Fruit fly (Drosophila melanogaster) whole organism, embryonic: ENCODE measurements around the gene CG32087.

ENCODE experiments used
- BEAF-32 ChIP-seq: fragments of 200-800 bp; sonication (Bioruptor generic); optimal IDR thresholded peaks from 3 replicates; lab custom pipeline; 2017; ENCODE audit warnings: missing biosample characterization, missing genetic modification characterization, mild to moderate bottlenecking, moderate library complexity, missing genetic modification reagents
- CG10267 ChIP-seq: fragments of 200-800 bp; sonication (Bioruptor generic); optimal IDR thresholded peaks from 2 replicates; lab custom pipeline; 2018; ENCODE audit warnings: missing biosample characterization, mild to moderate bottlenecking, missing genetic modification characterization, moderate library complexity
- CG10979 ChIP-seq: fragments of 200-800 bp; sonication (Bioruptor generic); optimal IDR thresholded peaks from 2 replicates; lab custom pipeline; 2018; ENCODE audit warnings: missing biosample characterization, mild to moderate bottlenecking, missing genetic modification characterization, moderate library complexity
- CG11456 ChIP-seq: fragments of 200-800 bp; sonication (Bioruptor generic); IDR thresholded peaks from 3 replicates; pipeline ENCODE4 v1.3.6; 2022; ENCODE audit warnings: missing biosample characterization, missing genetic modification characterization
- CG14014 ChIP-seq: fragments of 200-800 bp; sonication (Bioruptor generic); IDR thresholded peaks from 2 replicates; pipeline ENCODE4 v1.3.6; 2022; ENCODE audit warnings: missing biosample characterization, missing genetic modification characterization
- CG1792 ChIP-seq: fragments of 200-800 bp; sonication (Bioruptor generic); optimal IDR thresholded peaks from 2 replicates; lab custom pipeline; 2016; ENCODE audit warnings: missing biosample characterization, missing genetic modification characterization
- CG32772 ChIP-seq: fragments of 200-800 bp; sonication (Bioruptor generic); IDR thresholded peaks from 2 replicates; pipeline ENCODE4 v1.3.6; 2022; ENCODE audit warnings: missing biosample characterization, missing genetic modification characterization
- CG3838 ChIP-seq: fragments of 200-800 bp; sonication (Bioruptor generic); optimal IDR thresholded peaks from 3 replicates; lab custom pipeline; 2016; ENCODE audit warnings: missing biosample characterization, missing genetic modification characterization
- CG4360 ChIP-seq: fragments of 200-800 bp; sonication (Bioruptor generic); IDR thresholded peaks from 2 replicates; pipeline ENCODE4 v1.3.6; 2022; ENCODE audit warnings: missing biosample characterization, missing genetic modification characterization
- CG6175 ChIP-seq: fragments of 200-800 bp; sonication (Bioruptor generic); IDR thresholded peaks from 3 replicates; pipeline ENCODE4 v1.3.6; 2022; ENCODE audit warnings: missing biosample characterization, missing genetic modification characterization
- CG6765 ChIP-seq: fragments of 200-800 bp; sonication (Bioruptor generic); optimal IDR thresholded peaks from 3 replicates; lab custom pipeline; 2017; ENCODE audit warnings: missing biosample characterization, mild to moderate bottlenecking, missing genetic modification characterization
- CG7357 ChIP-seq: fragments of 200-800 bp; sonication (Bioruptor generic); IDR thresholded peaks from 3 replicates; pipeline ENCODE4 v1.3.6; 2022; ENCODE audit warnings: missing biosample characterization, missing genetic modification characterization
- CG8290 ChIP-seq, 3 experiments: fragments of 200-800 bp; sonication (Bioruptor generic); optimal IDR thresholded peaks; 2 replicates each; lab custom pipeline; 2016 to 2019; ENCODE audit warnings: missing biosample characterization in 3 of 3, missing genetic modification characterization in 3 of 3, mild to moderate bottlenecking in 2 of 3, moderate library complexity in 1 of 3
- CG9797 ChIP-seq: fragments of 200-800 bp; sonication (Bioruptor generic); optimal IDR thresholded peaks from 3 replicates; lab custom pipeline; 2018; ENCODE audit warnings: missing biosample characterization, mild to moderate bottlenecking, missing genetic modification characterization
- Elba2 ChIP-seq: fragments of 200-800 bp; sonication (Bioruptor generic); optimal IDR thresholded peaks from 3 replicates; lab custom pipeline; 2016; ENCODE audit warnings: missing biosample characterization, missing genetic modification characterization
- Fer1 ChIP-seq: fragments of 200-800 bp; sonication (Bioruptor generic); optimal IDR thresholded peaks from 2 replicates; lab custom pipeline; 2017; ENCODE audit warnings: missing biosample characterization, mild to moderate bottlenecking, missing genetic modification characterization
- HLH54F ChIP-seq: fragments of 200-800 bp; sonication (Bioruptor generic); optimal IDR thresholded peaks from 3 replicates; lab custom pipeline; 2016; ENCODE audit warnings: missing biosample characterization, missing genetic modification characterization
- HLHmδ ChIP-seq: fragments of 200-800 bp; sonication (Bioruptor generic); optimal IDR thresholded peaks from 2 replicates; lab custom pipeline; 2018; ENCODE audit warnings: missing biosample characterization, mild to moderate bottlenecking, missing genetic modification characterization, moderate library complexity
- Hey ChIP-seq: fragments of 200-800 bp; sonication (Bioruptor generic); optimal IDR thresholded peaks from 3 replicates; lab custom pipeline; 2018; ENCODE audit warnings: missing biosample characterization, mild to moderate bottlenecking, missing genetic modification characterization
- Hmr ChIP-seq: fragments of 200-800 bp; sonication (Bioruptor generic); optimal IDR thresholded peaks from 3 replicates; lab custom pipeline; 2017; ENCODE audit warnings: mild to moderate bottlenecking, missing biosample characterization, missing genetic modification reagents, missing genetic modification characterization
- Med ChIP-seq: fragments of 200-800 bp; sonication (Bioruptor generic); peaks from one replicate; lab custom pipeline; 2016; ENCODE audit warnings: missing biosample characterization, missing genetic modification characterization, mild to moderate bottlenecking, inconsistent platforms, moderate library complexity
- Oli ChIP-seq: fragments of 200-800 bp; sonication (Bioruptor generic); optimal IDR thresholded peaks from 2 replicates; lab custom pipeline; 2018; ENCODE audit warnings: missing biosample characterization, mild to moderate bottlenecking, missing genetic modification characterization, moderate library complexity
- Pdp1 ChIP-seq, 2 experiments: fragments of 200-800 bp; sonication (Bioruptor generic); optimal IDR thresholded peaks; 3 replicates each; lab custom pipeline; 2016; ENCODE audit warnings: missing biosample characterization in 2 of 2, missing genetic modification characterization in 2 of 2, mild to moderate bottlenecking in 1 of 2, moderate library complexity in 1 of 2
- Six4 ChIP-seq: fragments of 200-800 bp; sonication (Bioruptor generic); optimal IDR thresholded peaks from 2 replicates; lab custom pipeline; 2016; ENCODE audit warnings: missing biosample characterization, missing genetic modification characterization
- Ssrp ChIP-seq: fragments of 200-800 bp; sonication (Bioruptor generic); optimal IDR thresholded peaks from 2 replicates; lab custom pipeline; 2018; ENCODE audit warnings: missing biosample characterization, mild to moderate bottlenecking, missing genetic modification characterization, moderate library complexity
- amos ChIP-seq: fragments of 200-800 bp; sonication (Bioruptor generic); IDR thresholded peaks from 2 replicates; pipeline ENCODE4 v1.3.6; 2022; ENCODE audit warnings: missing biosample characterization, missing genetic modification characterization; ENCODE audit not compliant: partially characterized antibody
- bab2 ChIP-seq: fragments of 200-800 bp; sonication (Bioruptor generic); optimal IDR thresholded peaks from 2 replicates; lab custom pipeline; 2016; ENCODE audit warnings: missing biosample characterization, missing genetic modification characterization
- ci ChIP-seq: fragments of 200-800 bp; sonication (Bioruptor generic); IDR thresholded peaks from 3 replicates; pipeline ENCODE4 v1.3.6; 2022; ENCODE audit warnings: missing biosample characterization, missing genetic modification characterization
- danr ChIP-seq: fragments of 200-800 bp; sonication (Bioruptor generic); IDR thresholded peaks from 2 replicates; pipeline ENCODE4 v1.3.6; 2022; ENCODE audit warnings: missing biosample characterization, missing genetic modification characterization
- ewg ChIP-seq: fragments of 200-800 bp; sonication (Bioruptor generic); optimal IDR thresholded peaks from 3 replicates; lab custom pipeline; 2017; ENCODE audit warnings: mild to moderate bottlenecking, missing biosample characterization, missing genetic modification reagents, missing genetic modification characterization
- ftz-f1 ChIP-seq: fragments of 200-800 bp; sonication (Bioruptor generic); optimal IDR thresholded peaks from 2 replicates; lab custom pipeline; 2016; ENCODE audit warnings: missing biosample characterization, missing genetic modification characterization
- grn ChIP-seq: fragments of 200-800 bp; sonication (Bioruptor generic); optimal IDR thresholded peaks from 3 replicates; lab custom pipeline; 2017; ENCODE audit warnings: missing biosample characterization, missing genetic modification characterization
- lov ChIP-seq, 2 experiments: fragments of 200-800 bp in 1 of 2; fragments of >200 bp in 1 of 2; sonication (Bioruptor generic) in 1 of 2; IDR thresholded peaks in 1 of 2; optimal IDR thresholded peaks in 1 of 2; 2 replicates in 1 of 2; 3 replicates in 1 of 2; pipeline versions ENCODE4 v1.3.6 to Lab custom; 2017 to 2022; ENCODE audit warnings: missing biosample characterization in 1 of 2, missing genetic modification characterization in 1 of 2
- nau ChIP-seq: fragments of 200-800 bp; sonication (Bioruptor generic); optimal IDR thresholded peaks from 3 replicates; lab custom pipeline; 2017; ENCODE audit warnings: missing biosample characterization, mild to moderate bottlenecking, missing genetic modification characterization, missing genetic modification reagents
- onecut ChIP-seq: fragments of 200-800 bp; sonication (Bioruptor generic); IDR thresholded peaks from 2 replicates; pipeline ENCODE4 v1.3.6; 2022; ENCODE audit warnings: missing biosample characterization, missing genetic modification characterization
- prd ChIP-seq, 3 experiments: fragments of >200 bp in 2 of 3; fragments of 200-800 bp in 1 of 3; sonication (Bioruptor generic) in 1 of 3; optimal IDR thresholded peaks in 2 of 3; IDR thresholded peaks in 1 of 3; 2 replicates in 2 of 3; 3 replicates in 1 of 3; pipeline versions ENCODE4 v1.3.6 to Lab custom; 2017 to 2022; ENCODE audit warnings: missing biosample characterization in 1 of 3, missing genetic modification characterization in 1 of 3
- psq ChIP-seq: fragments of 200-800 bp; sonication (Bioruptor generic); optimal IDR thresholded peaks from 2 replicates; lab custom pipeline; 2017; ENCODE audit warnings: missing biosample characterization, missing genetic modification characterization
- pum ChIP-seq: fragments of 200-800 bp; sonication (Bioruptor generic); optimal IDR thresholded peaks from 2 replicates; lab custom pipeline; 2016; ENCODE audit warnings: missing biosample characterization, missing genetic modification characterization
- rib ChIP-seq: fragments of 200-800 bp; sonication (Bioruptor generic); IDR thresholded peaks from 2 replicates; pipeline ENCODE4 v1.3.6; 2022; ENCODE audit warnings: missing biosample characterization, missing genetic modification characterization
- salm ChIP-seq: fragments of 200-800 bp; sonication (Bioruptor generic); optimal IDR thresholded peaks from 2 replicates; lab custom pipeline; 2018; ENCODE audit warnings: missing biosample characterization, mild to moderate bottlenecking, missing genetic modification characterization
- so ChIP-seq: fragments of 200-800 bp; sonication (Bioruptor generic); IDR thresholded peaks from 3 replicates; pipeline ENCODE4 v1.3.6; 2022; ENCODE audit warnings: missing biosample characterization, missing genetic modification characterization
- stc ChIP-seq: fragments of 200-800 bp; sonication (Bioruptor generic); IDR thresholded peaks from 2 replicates; pipeline ENCODE4 v1.3.6; 2022; ENCODE audit warnings: missing biosample characterization, missing genetic modification characterization
- sug ChIP-seq: fragments of 200-800 bp; optimal IDR thresholded peaks from 2 replicates; lab custom pipeline; 2019; ENCODE audit warnings: missing biosample characterization, mild to moderate bottlenecking, missing genetic modification characterization, moderate library complexity
- ttk ChIP-seq: fragments of 200-800 bp; sonication (Bioruptor generic); IDR thresholded peaks from 2 replicates; pipeline ENCODE4 v2.1.2; 2022; ENCODE audit warnings: missing biosample characterization, missing genetic modification characterization
- unc-4 ChIP-seq: fragments of 200-800 bp; sonication (Bioruptor generic); IDR thresholded peaks from 2 replicates; pipeline ENCODE4 v1.3.6; 2022; ENCODE audit warnings: missing biosample characterization, missing genetic modification characterization; ENCODE audit not compliant: partially characterized antibody
- vfl ChIP-seq: fragments of 200-800 bp; sonication (Bioruptor generic); optimal IDR thresholded peaks from 2 replicates; lab custom pipeline; 2016; ENCODE audit warnings: missing biosample characterization, missing genetic modification characterization
- zfh2 ChIP-seq: fragments of 200-800 bp; sonication (Bioruptor generic); optimal IDR thresholded peaks from 2 replicates; lab custom pipeline; 2016; ENCODE audit warnings: missing biosample characterization, missing genetic modification characterization

The CG32087 gene

DNA sequence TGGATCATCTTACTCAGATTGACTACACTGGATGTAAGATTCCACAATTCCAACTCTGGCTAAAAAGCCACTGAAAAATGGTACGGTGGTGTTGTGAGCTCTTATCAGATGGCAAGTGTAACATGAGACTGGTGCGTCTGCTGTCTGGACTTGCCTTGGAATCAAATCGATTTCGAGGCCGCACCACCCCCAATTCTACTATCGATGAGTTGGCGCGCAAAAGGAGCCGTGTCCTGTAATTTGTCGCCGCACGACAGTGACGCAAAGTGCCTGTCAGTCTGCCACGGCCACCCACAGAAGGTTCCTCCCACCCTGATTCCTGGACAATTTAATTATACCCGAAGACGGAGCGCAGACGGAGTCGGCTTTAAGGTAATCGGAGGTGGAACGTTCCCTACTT lies 34.6 kb downstream of the CG32087 start:
- TF ChIP-seq Med (GFP tag; lab: Kevin White, UChicago) (peak; percentile 53), CG32772 (GFP tag; lab: Robert Waterston, UW) (no peak), onecut (peak; percentile 73)
- TF ChIP-seq, all 482 proteins: peak for 2

DNA sequence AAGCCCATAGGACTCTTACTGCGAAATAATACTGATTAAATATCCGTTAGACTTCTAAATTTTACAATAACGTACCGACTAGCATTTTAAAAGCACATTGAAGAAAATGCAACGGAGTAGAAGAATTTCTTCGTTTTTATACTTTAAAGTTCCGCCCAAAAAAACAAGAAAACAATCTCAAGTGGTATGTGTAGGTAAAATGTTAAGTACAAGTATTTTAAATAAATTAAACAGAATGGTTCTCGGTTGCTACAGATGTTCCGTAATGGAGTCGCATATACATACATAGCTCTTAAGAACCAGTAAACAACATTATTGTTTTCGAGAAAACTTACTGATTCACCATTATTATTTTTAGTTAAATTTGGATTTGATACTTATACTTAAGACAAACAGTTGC lies 40.1 kb downstream of the CG32087 start, which contains the start of gene Muc68D:
Muc68D (minus strand) TSS at position 101 of the 400 bp plus-strand sequence.
- TF ChIP-seq vfl (no peak), zfh2 (GFP tag; lab: Kevin White, UChicago) (no peak), Oli (no peak), CG10267 (tag; lab: Kevin White, UChicago) (no peak), bab2 (GFP tag; lab: Kevin White, UChicago) (no peak), onecut (no peak), Elba2 (no peak), Ssrp (tag; lab: Kevin White, UChicago) (no peak), BEAF-32 (GFP tag; lab: Kevin White, UChicago) (no peak), CG11456 (no peak), CG10979 (tag; lab: Kevin White, UChicago) (no peak), CG7357 (GFP tag; lab: Robert Waterston, UW) (no peak), lov (optimal IDR thresholded peaks at IDR 0.05; lab: Kevin White, UChicago) (no peak), lov (GFP tag; IDR thresholded peaks at IDR 0.05; lab: Robert Waterston, UW) (no peak), ewg (GFP tag; lab: Kevin White, UChicago) (no peak), pum (no peak), CG9797 (GFP tag; lab: Kevin White, UChicago) (no peak), psq (GFP tag; lab: Kevin White, UChicago) (no peak), CG1792 (GFP tag; lab: Kevin White, UChicago) (no peak), HLHmδ (GFP tag; lab: Kevin White, UChicago) (no peak), CG14014 (no peak)
- TF ChIP-seq, all 482 proteins: peak for 0

DNA sequence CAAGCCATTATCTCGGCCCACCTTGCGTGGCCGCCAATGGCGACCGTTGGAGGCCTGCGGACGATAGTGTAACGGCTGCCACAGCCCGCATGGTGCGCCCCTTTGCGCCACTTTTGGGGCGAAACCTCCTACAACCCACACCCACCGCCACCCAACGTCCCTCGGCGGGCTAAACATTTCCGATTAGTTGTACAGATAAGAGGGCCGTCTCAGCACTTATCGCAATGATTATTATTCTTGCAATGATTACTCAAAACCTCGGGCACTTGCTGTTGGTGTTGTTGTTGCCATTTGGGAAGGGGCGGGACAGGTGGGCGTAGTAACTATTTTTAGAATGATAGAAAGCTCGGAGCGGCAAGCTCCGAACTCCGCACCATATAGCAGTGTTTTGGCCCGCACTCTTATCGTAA lies 40.7 kb downstream of the CG32087 start:
- no peak for TF ChIP-seq CG3838 (GFP tag; lab: Kevin White, UChicago)
- TF ChIP-seq amos (GFP tag; lab: Robert Waterston, UW) = 0 out of 2 replicates have a peak, but pooled peaks have one; percentile 6
- peak; percentile 100 for TF ChIP-seq grn (GFP tag; lab: Kevin White, UChicago)
- peak; percentile 48 for TF ChIP-seq nau (GFP tag; lab: Kevin White, UChicago)
- peak; percentile 23 for TF ChIP-seq salm (tag; lab: Kevin White, UChicago)
- peak; percentile 69 for TF ChIP-seq Hey
- no peak for TF ChIP-seq prd (optimal IDR thresholded peaks at IDR 0.05; lab: Kevin White, UChicago)
- TF ChIP-seq prd (GFP tag; IDR thresholded peaks at IDR 0.05; lab: Robert Waterston, UW) = no peak
- no peak for TF ChIP-seq CG8290 (GFP tag; optimal IDR thresholded peaks at IDR 0.05; lab: Kevin White, UChicago)
- peak in 1 of 2 experiments; percentile 52 for TF ChIP-seq CG8290 (tag; optimal IDR thresholded peaks at IDR 0.05; lab: Kevin White, UChicago)
- TF ChIP-seq CG4360 = peak; percentile 25; the same call in 1 of the 2 replicates
- 0 out of 2 replicates have a peak, but pooled peaks have one; percentile 12 for TF ChIP-seq stc (GFP tag; lab: Robert Waterston, UW)
- TF ChIP-seq ttk (GFP tag; lab: Robert Waterston, UW) = 0 out of 2 replicates have a peak, but pooled peaks have one; percentile 11
- TF ChIP-seq Pdp1 (GFP tag; optimal IDR thresholded peaks at IDR 0.05; lab: Kevin White, UChicago) = peak in 1 of 2 experiments; percentile 60
- TF ChIP-seq ci (GFP tag; lab: Robert Waterston, UW) = peak; percentile 40; the same call in 1 of the 3 replicates
- 0 out of 2 replicates have a peak, but pooled peaks have one; percentile 22 for TF ChIP-seq unc-4 (GFP tag; lab: Robert Waterston, UW)
- peak; percentile 26 for TF ChIP-seq CG6765 (GFP tag; lab: Kevin White, UChicago)
- TF ChIP-seq so (GFP tag; lab: Robert Waterston, UW) = 0 out of 3 replicates have a peak, but pooled peaks have one; percentile 30
- TF ChIP-seq HLH54F (GFP tag; lab: Kevin White, UChicago) = no peak
- peak; percentile 97 for TF ChIP-seq CG6175 (GFP tag; lab: Robert Waterston, UW)
- peak; percentile 97 for TF ChIP-seq sug (tag; lab: Kevin White, UChicago)
- TF ChIP-seq Fer1 (GFP tag; lab: Kevin White, UChicago) = peak; percentile 44
- no peak for TF ChIP-seq Six4 (GFP tag; lab: Kevin White, UChicago)
- TF ChIP-seq danr (GFP tag; lab: Robert Waterston, UW) = no peak
- peak; percentile 35 for TF ChIP-seq Hmr
- TF ChIP-seq ftz-f1 (GFP tag; lab: Kevin White, UChicago) = peak; percentile 73
- TF ChIP-seq rib = peak; percentile 33; the same call in 1 of the 2 replicates
